Fruit fly (Drosophila melanogaster) whole organism, prepupa: ENCODE results near the gene brm.

Experiments
- Blimp-1 ChIP-seq: fragments of 200-800 bp; sonication (Bioruptor generic); optimal IDR thresholded peaks from 3 replicates; lab custom pipeline; 2017; ENCODE audit warnings: missing biosample characterization, missing genetic modification characterization, mild to moderate bottlenecking, moderate library complexity, missing genetic modification reagents
- CG10631 ChIP-seq: fragments of 200-800 bp; sonication (Bioruptor generic); optimal IDR thresholded peaks from 2 replicates; lab custom pipeline; 2016; ENCODE audit warnings: missing biosample characterization, missing genetic modification characterization
- CG11294 ChIP-seq: fragments of 200-800 bp; sonication (Bioruptor generic); IDR thresholded peaks from 2 replicates; pipeline ENCODE4 v1.3.6; 2022; ENCODE audit warnings: missing biosample characterization, missing genetic modification characterization
- CG11762 ChIP-seq: fragments of 200-800 bp; sonication (Bioruptor generic); optimal IDR thresholded peaks from 3 replicates; lab custom pipeline; 2016; ENCODE audit warnings: missing biosample characterization, missing genetic modification characterization; ENCODE audit not compliant: insufficient read depth
- CG11902 ChIP-seq: fragments of 200-800 bp; sonication (Bioruptor generic); optimal IDR thresholded peaks from 3 replicates; lab custom pipeline; 2016; ENCODE audit warnings: missing biosample characterization, missing genetic modification characterization
- CG1621 ChIP-seq: fragments of 200-800 bp; sonication (Bioruptor generic); optimal IDR thresholded peaks from 3 replicates; lab custom pipeline; 2018; ENCODE audit warnings: missing biosample characterization, mild to moderate bottlenecking, missing genetic modification characterization
- CG16779 ChIP-seq: fragments of 200-800 bp; sonication (Bioruptor generic); optimal IDR thresholded peaks from 3 replicates; lab custom pipeline; 2017; ENCODE audit warnings: missing biosample characterization, mild to moderate bottlenecking, missing genetic modification characterization
- CG3032 ChIP-seq: fragments of 200-800 bp; optimal IDR thresholded peaks from 2 replicates; lab custom pipeline; 2019; ENCODE audit warnings: missing biosample characterization, mild to moderate bottlenecking, missing genetic modification characterization, moderate library complexity
- CG31627 ChIP-seq: fragments of 200-800 bp; sonication (Bioruptor generic); optimal IDR thresholded peaks from 3 replicates; lab custom pipeline; 2016; ENCODE audit warnings: missing biosample characterization, missing genetic modification characterization
- CG32006 ChIP-seq: fragments of 200-800 bp; sonication (Bioruptor generic); optimal IDR thresholded peaks from 3 replicates; lab custom pipeline; 2017; ENCODE audit warnings: missing biosample characterization, mild to moderate bottlenecking, missing genetic modification characterization
- CG34406 ChIP-seq: fragments of 200-800 bp; sonication (Bioruptor generic); optimal IDR thresholded peaks from 3 replicates; lab custom pipeline; 2016; ENCODE audit warnings: missing biosample characterization, missing genetic modification characterization
- CG3919 ChIP-seq: fragments of 200-800 bp; sonication (Bioruptor generic); optimal IDR thresholded peaks from 3 replicates; lab custom pipeline; 2016; ENCODE audit warnings: missing biosample characterization, missing genetic modification characterization
- CG4318 ChIP-seq: fragments of 200-800 bp; sonication (Bioruptor generic); optimal IDR thresholded peaks from 3 replicates; lab custom pipeline; 2017; ENCODE audit warnings: missing biosample characterization, mild to moderate bottlenecking, missing genetic modification characterization
- CG6163 ChIP-seq: fragments of 200-800 bp; sonication (Bioruptor generic); IDR thresholded peaks from 3 replicates; pipeline ENCODE4 v1.3.6; 2022; ENCODE audit warnings: missing biosample characterization, missing genetic modification characterization
- CG6276 ChIP-seq: fragments of 200-800 bp; sonication (Bioruptor generic); optimal IDR thresholded peaks from 2 replicates; lab custom pipeline; 2017; ENCODE audit warnings: missing biosample characterization, mild to moderate bottlenecking, missing genetic modification characterization
- CG6808 ChIP-seq: fragments of 200-800 bp; sonication (Bioruptor generic); optimal IDR thresholded peaks from 3 replicates; lab custom pipeline; 2017; ENCODE audit warnings: missing biosample characterization, missing genetic modification characterization, mild to moderate bottlenecking, moderate library complexity, missing genetic modification reagents
- CG6854 ChIP-seq: fragments of 200-800 bp; sonication (Bioruptor generic); optimal IDR thresholded peaks from 2 replicates; lab custom pipeline; 2017; ENCODE audit warnings: missing biosample characterization, mild to moderate bottlenecking, missing genetic modification characterization
- CG7368 ChIP-seq: fragments of 200-800 bp; sonication (Bioruptor generic); optimal IDR thresholded peaks from 3 replicates; lab custom pipeline; 2016; ENCODE audit warnings: missing biosample characterization, missing genetic modification characterization
- CG8319 ChIP-seq: fragments of 200-800 bp; sonication (Bioruptor generic); optimal IDR thresholded peaks from 3 replicates; lab custom pipeline; 2016; ENCODE audit warnings: missing biosample characterization, missing genetic modification characterization
- CG8632 ChIP-seq: fragments of 200-800 bp; sonication (Bioruptor generic); optimal IDR thresholded peaks from 3 replicates; lab custom pipeline; 2016; ENCODE audit warnings: missing biosample characterization, missing genetic modification characterization
- Eip75B ChIP-seq: fragments of 200-800 bp; sonication (Bioruptor generic); optimal IDR thresholded peaks from 3 replicates; lab custom pipeline; 2016; ENCODE audit warnings: missing biosample characterization, missing genetic modification characterization
- Ets21C ChIP-seq: fragments of 200-800 bp; sonication (Bioruptor generic); optimal IDR thresholded peaks from 3 replicates; lab custom pipeline; 2016; ENCODE audit warnings: missing biosample characterization, missing genetic modification characterization
- Ets96B ChIP-seq: fragments of 200-800 bp; optimal IDR thresholded peaks from 2 replicates; lab custom pipeline; 2019; ENCODE audit warnings: missing biosample characterization, mild to moderate bottlenecking, missing genetic modification characterization, moderate library complexity
- Gug ChIP-seq: fragments of 200-800 bp; sonication (Bioruptor generic); IDR thresholded peaks from 2 replicates; pipeline ENCODE4 v1.3.6; 2022; ENCODE audit warnings: missing biosample characterization, missing genetic modification characterization
- Hr38 ChIP-seq: sonication (Bioruptor generic); optimal IDR thresholded peaks from 2 replicates; lab custom pipeline; 2016; ENCODE audit warnings: missing biosample characterization, missing genetic modification characterization
- Hr39 ChIP-seq: fragments of 200-800 bp; sonication (Bioruptor generic); optimal IDR thresholded peaks from 2 replicates; lab custom pipeline; 2016; ENCODE audit warnings: missing biosample characterization, missing genetic modification characterization
- Hr4 ChIP-seq: fragments of 200-800 bp; sonication (Bioruptor generic); optimal IDR thresholded peaks from 3 replicates; lab custom pipeline; 2016; ENCODE audit warnings: missing biosample characterization, missing genetic modification characterization
- Lpt ChIP-seq: fragments of 200-800 bp; sonication (Bioruptor generic); optimal IDR thresholded peaks from 3 replicates; lab custom pipeline; 2016; ENCODE audit warnings: missing biosample characterization, missing genetic modification characterization
- Met ChIP-seq: fragments of 200-800 bp; sonication (Bioruptor generic); optimal IDR thresholded peaks from 3 replicates; lab custom pipeline; 2016; ENCODE audit warnings: missing biosample characterization, missing genetic modification characterization
- Smox ChIP-seq: fragments of 200-800 bp; sonication (Bioruptor generic); optimal IDR thresholded peaks from 3 replicates; lab custom pipeline; 2016; ENCODE audit warnings: missing biosample characterization, missing genetic modification characterization
- Sox14 ChIP-seq: fragments of 200-800 bp; sonication (Bioruptor generic); optimal IDR thresholded peaks from 3 replicates; lab custom pipeline; 2016; ENCODE audit warnings: missing biosample characterization, missing genetic modification characterization
- Sox15 ChIP-seq: fragments of 200-800 bp; sonication (Bioruptor generic); optimal IDR thresholded peaks from 3 replicates; lab custom pipeline; 2016; ENCODE audit warnings: missing biosample characterization, missing genetic modification characterization
- acj6 ChIP-seq: fragments of 200-800 bp; sonication (Bioruptor generic); optimal IDR thresholded peaks from 3 replicates; lab custom pipeline; 2016; ENCODE audit warnings: missing biosample characterization, missing genetic modification characterization
- eg ChIP-seq: fragments of 200-800 bp; sonication (Bioruptor generic); IDR thresholded peaks from 3 replicates; pipeline ENCODE4 v1.3.6; 2022; ENCODE audit warnings: missing biosample characterization, missing genetic modification characterization
- esn ChIP-seq: fragments of 200-800 bp; sonication (Bioruptor generic); optimal IDR thresholded peaks from 2 replicates; lab custom pipeline; 2016; ENCODE audit warnings: missing biosample characterization, mild to moderate bottlenecking, missing genetic modification characterization, moderate library complexity
- fd59A ChIP-seq: fragments of 200-800 bp; sonication (Bioruptor generic); optimal IDR thresholded peaks from 2 replicates; lab custom pipeline; 2017; ENCODE audit warnings: missing biosample characterization, mild to moderate bottlenecking, missing genetic modification characterization, missing genetic modification reagents
- fd85E ChIP-seq: fragments of 200-800 bp; sonication (Bioruptor generic); optimal IDR thresholded peaks from 3 replicates; lab custom pipeline; 2016; ENCODE audit warnings: missing biosample characterization, missing genetic modification characterization
- fkh ChIP-seq: fragments of 200-800 bp; sonication (Bioruptor generic); optimal IDR thresholded peaks from 3 replicates; lab custom pipeline; 2017; ENCODE audit warnings: missing biosample characterization, mild to moderate bottlenecking, missing genetic modification characterization, moderate library complexity
- net ChIP-seq: fragments of 200-800 bp; sonication (Bioruptor generic); optimal IDR thresholded peaks from 3 replicates; lab custom pipeline; 2016; ENCODE audit warnings: missing biosample characterization, missing genetic modification characterization
- spab ChIP-seq: fragments of 200-800 bp; sonication (Bioruptor generic); optimal IDR thresholded peaks from 2 replicates; lab custom pipeline; 2017; ENCODE audit warnings: missing biosample characterization, mild to moderate bottlenecking, missing genetic modification characterization, missing genetic modification reagents
- ss ChIP-seq, 2 experiments: fragments of 200-800 bp; sonication (Bioruptor generic); optimal IDR thresholded peaks; 2 replicates in 1 of 2; 3 replicates in 1 of 2; lab custom pipeline; 2017 to 2018; ENCODE audit warnings: mild to moderate bottlenecking in 2 of 2, missing biosample characterization in 2 of 2, missing genetic modification characterization in 2 of 2, moderate library complexity in 1 of 2
- svp ChIP-seq: fragments of 200-800 bp; sonication (Bioruptor generic); peaks from one replicate; lab custom pipeline; 2016; ENCODE audit warnings: missing biosample characterization, missing genetic modification characterization
- topi ChIP-seq: fragments of 200-800 bp; sonication (Bioruptor generic); optimal IDR thresholded peaks from 3 replicates; lab custom pipeline; 2016; ENCODE audit warnings: missing biosample characterization, missing genetic modification characterization

The brm gene

DNA sequence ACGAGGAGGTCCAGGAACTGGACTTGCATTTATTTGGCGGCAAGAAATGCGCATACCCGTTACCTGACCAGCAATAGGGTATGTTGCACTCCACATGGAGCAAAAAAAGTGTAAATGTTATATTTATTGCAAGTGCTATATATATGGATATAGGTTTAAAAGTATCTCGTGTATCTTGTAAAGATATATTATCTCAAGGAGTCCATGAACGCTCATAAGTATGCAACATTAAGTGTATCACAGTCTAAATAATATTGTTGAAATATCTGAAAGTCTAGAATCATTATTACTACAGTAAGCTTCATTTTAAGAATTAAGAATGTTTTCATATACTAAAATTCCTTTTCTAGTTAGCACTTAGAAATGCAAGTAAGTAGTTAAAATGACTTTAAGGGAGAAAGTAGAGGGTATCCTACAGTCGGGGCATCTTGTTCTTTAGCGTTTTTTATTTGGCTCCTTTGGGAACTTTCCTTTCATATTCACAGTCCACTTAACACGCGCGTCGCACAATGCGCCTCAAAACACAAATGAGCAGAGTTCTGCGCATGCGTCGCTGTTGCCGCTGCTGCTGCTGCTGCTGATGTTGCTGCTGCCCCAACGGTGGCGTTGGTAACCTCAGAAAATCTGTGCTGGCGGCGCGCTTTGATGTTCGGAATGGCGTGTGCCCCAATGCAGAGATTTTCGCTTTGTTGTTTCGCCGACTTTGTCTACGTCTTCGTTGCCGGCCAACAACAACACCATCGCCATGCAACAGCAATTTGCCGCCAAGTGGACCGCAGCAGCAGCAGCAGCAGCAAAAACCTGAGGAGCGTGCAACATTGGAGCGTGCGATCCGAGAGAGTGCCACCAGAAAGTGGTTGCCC lies 36.7 kb upstream of the brm start (continued):
- TF ChIP-seq acj6 (GFP tag; lab: Kevin White, UChicago) (peak; percentile 35), CG32006 (GFP tag; lab: Kevin White, UChicago) (peak; percentile 55), Ets96B (tag; lab: Kevin White, UChicago) (no peak), CG31627 (GFP tag; lab: Kevin White, UChicago) (peak; percentile 41), fd59A (GFP tag; lab: Kevin White, UChicago) (no peak), CG11294 (GFP tag; lab: Robert Waterston, UW) (no peak), CG3032 (tag; lab: Kevin White, UChicago) (no peak), Lpt (GFP tag; lab: Kevin White, UChicago) (no peak), CG11902 (GFP tag; lab: Kevin White, UChicago) (no peak), CG8319 (GFP tag; lab: Kevin White, UChicago) (peak; percentile 82), CG34406 (peak; percentile 22), svp (GFP tag; lab: Kevin White, UChicago) (peak; percentile 89), CG6276 (GFP tag; lab: Kevin White, UChicago) (peak; percentile 13), CG10631 (GFP tag; lab: Kevin White, UChicago) (peak; percentile 4), CG1621 (tag; lab: Kevin White, UChicago) (no peak), Met (peak; percentile 61), ss (GFP tag; optimal IDR thresholded peaks at IDR 0.05; lab: Kevin White, UChicago) (no peak), fkh (GFP tag; lab: Kevin White, UChicago) (no peak), CG7368 (no peak), eg (0 out of 3 replicates have a peak, but pooled peaks have one; percentile 27), CG6808 (GFP tag; lab: Kevin White, UChicago) (peak; percentile 12), Hr4 (GFP tag; lab: Kevin White, UChicago) (no peak), Ets21C (GFP tag; lab: Kevin White, UChicago) (peak; percentile 29), CG6163 (GFP tag; lab: Robert Waterston, UW) (no peak), Smox (GFP tag; lab: Kevin White, UChicago) (peak; percentile 55), Hr39 (peak; percentile 62), CG6854 (GFP tag; lab: Kevin White, UChicago) (no peak), CG3919 (GFP tag; lab: Kevin White, UChicago) (peak; percentile 55), fd85E (GFP tag; lab: Kevin White, UChicago) (no peak), CG16779 (tag; lab: Kevin White, UChicago) (no peak), Blimp-1 (GFP tag; lab: Kevin White, UChicago) (no peak), Sox15 (GFP tag; lab: Kevin White, UChicago) (no peak), CG11762 (no peak), Gug (no peak), Eip75B (no peak), esn (GFP tag; lab: Kevin White, UChicago) (peak; percentile 61), CG8632 (GFP tag; lab: Kevin White, UChicago) (no peak)

DNA sequence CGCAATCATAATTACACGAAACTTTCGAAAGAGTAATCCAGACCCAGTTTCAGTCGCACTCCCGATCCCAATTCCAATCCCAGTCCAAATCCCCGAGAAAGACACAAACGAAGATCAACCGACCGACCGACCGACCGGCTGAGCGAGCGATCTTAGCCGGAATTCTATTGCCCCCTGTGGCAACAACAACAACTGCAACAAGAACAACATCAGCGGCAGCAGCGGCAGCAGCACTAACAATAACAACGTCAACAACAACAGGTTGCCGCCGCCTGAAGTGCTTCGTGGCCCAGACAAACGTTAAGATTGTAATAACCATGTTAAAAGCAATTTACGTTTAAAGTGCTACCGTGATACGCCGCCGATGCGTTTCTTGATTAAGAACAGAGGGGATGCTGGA lies 36.1 kb upstream of the brm start:
- TF ChIP-seq CG1621 (tag; lab: Kevin White, UChicago), result no peak
- no peak for TF ChIP-seq topi (GFP tag; lab: Kevin White, UChicago)
- TF ChIP-seq Smox (GFP tag; lab: Kevin White, UChicago), result no peak
- TF ChIP-seq CG11902 (GFP tag; lab: Kevin White, UChicago), result no peak
- no peak for TF ChIP-seq net
- no peak for TF ChIP-seq CG31627 (GFP tag; lab: Kevin White, UChicago)
- TF ChIP-seq CG6163 (GFP tag; lab: Robert Waterston, UW), result no peak
- no peak for TF ChIP-seq Met
- no peak for TF ChIP-seq spab (GFP tag; lab: Kevin White, UChicago)
- no peak for TF ChIP-seq Hr38
- TF ChIP-seq CG6276 (GFP tag; lab: Kevin White, UChicago), result no peak
- no peak for TF ChIP-seq Sox14 (GFP tag; lab: Kevin White, UChicago)
- no peak for TF ChIP-seq CG4318
